Worm (Caenorhabditis elegans): ENCODE data around the gene nhr-121.

Gene nhr-121

ce11 chrIII:2454757-2455306 lies at the start of gene nhr-121:
nhr-121 (minus strand) TSS chrIII:2454807.
- TF ChIP-seq ets-7 (tag; optimal IDR thresholded peaks at IDR 0.05) (no peak), tbx-37 (GFP tag; conservative IDR thresholded peaks at IDR 0.05) (no peak), ceh-36 (tag; optimal IDR thresholded peaks at IDR 0.05) (no peak), tra-4 (tag; optimal IDR thresholded peaks at IDR 0.05) (no peak), hmbx-1 (tag; optimal IDR thresholded peaks at IDR 0.05) (no peak), hmg-4 (GFP tag; optimal IDR thresholded peaks at IDR 0.05) (no peak), aly-1 (tag; optimal IDR thresholded peaks at IDR 0.05) (no peak), sea-1 (GFP tag; conservative IDR thresholded peaks at IDR 0.05) (no peak), hnd-1 (tag; optimal IDR thresholded peaks at IDR 0.05) (no peak), ama-1 (optimal IDR thresholded peaks at IDR 0.05) (no peak), F13C5.2 (tag; optimal IDR thresholded peaks at IDR 0.05) (no peak), flt-1 (GFP tag; IDR thresholded peaks at IDR 0.05) (no peak)

ce11 chrIII:2501377-2502019 lies 46.9 kb upstream of the nhr-121 start:
- peak; percentile 38; the same call in 1 of the 2 replicates for TF ChIP-seq pes-1 (GFP tag; IDR thresholded peaks at IDR 0.05)

ce11 chrIII:2500636-2501035 lies 46.0 kb upstream of the nhr-121 start:
- 0 out of 2 replicates have a peak, but pooled peaks have one; percentile 18 for TF ChIP-seq flt-1 (GFP tag; IDR thresholded peaks at IDR 0.05)

ce11 chrIII:2499275-2499674 lies 44.7 kb upstream of the nhr-121 start:
- TF ChIP-seq pes-1 (GFP tag; IDR thresholded peaks at IDR 0.05) = peak; percentile 89
- TF ChIP-seq sea-1 (GFP tag; conservative IDR thresholded peaks at IDR 0.05) = peak; percentile 75; the same call in 1 of the 2 replicates
- TF ChIP-seq tbx-11 (GFP tag; IDR thresholded peaks at IDR 0.05) = peak; percentile 73; the same call in 1 of the 2 replicates
- TF ChIP-seq scrt-1 (GFP tag; IDR thresholded peaks at IDR 0.05) = peak; percentile 72; the same call in 1 of the 2 replicates
- TF ChIP-seq tbx-37 (GFP tag; conservative IDR thresholded peaks at IDR 0.05) = peak; percentile 99
- peak; percentile 97 for TF ChIP-seq flt-1 (GFP tag; IDR thresholded peaks at IDR 0.05)

ce11 chrIII:2497270-2498201 lies 42.9 kb upstream of the nhr-121 start:
- TF ChIP-seq scrt-1 (GFP tag; IDR thresholded peaks at IDR 0.05) (peak; percentile 76), pes-1 (GFP tag; IDR thresholded peaks at IDR 0.05) (peak; percentile 88), sea-1 (GFP tag; conservative IDR thresholded peaks at IDR 0.05) (peak; percentile 87), tbx-37 (GFP tag; conservative IDR thresholded peaks at IDR 0.05) (peak; percentile 99), tbx-11 (GFP tag; IDR thresholded peaks at IDR 0.05) (peak; percentile 87), flt-1 (GFP tag; IDR thresholded peaks at IDR 0.05) (peak; percentile 92)

ce11 chrIII:2487046-2487760 lies 32.6 kb upstream of the nhr-121 start, which contains the start of gene Y54F10AL.1:
Y54F10AL.1 (plus strand) TSS chrIII:2487710.
- TF ChIP-seq hmbx-1 (tag; optimal IDR thresholded peaks at IDR 0.05) = no peak
- TF ChIP-seq flt-1 (GFP tag; IDR thresholded peaks at IDR 0.05) = no peak
- TF ChIP-seq tbx-11 (GFP tag; IDR thresholded peaks at IDR 0.05) = no peak
- TF ChIP-seq hmg-4 (GFP tag; optimal IDR thresholded peaks at IDR 0.05) = no peak
- TF ChIP-seq hnd-1 (tag; optimal IDR thresholded peaks at IDR 0.05) = no peak
- TF ChIP-seq F13C5.2 (tag; optimal IDR thresholded peaks at IDR 0.05) = no peak
- TF ChIP-seq ceh-36 (tag; optimal IDR thresholded peaks at IDR 0.05) = peak; percentile 33

- no peak for TF ChIP-seq ets-7 (tag; optimal IDR thresholded peaks at IDR 0.05)
- no peak for TF ChIP-seq ceh-36 (tag; optimal IDR thresholded peaks at IDR 0.05)
- TF ChIP-seq ama-1 (optimal IDR thresholded peaks at IDR 0.05) = no peak
- TF ChIP-seq tra-4 (tag; optimal IDR thresholded peaks at IDR 0.05) = no peak
- no peak for TF ChIP-seq F13C5.2 (tag; optimal IDR thresholded peaks at IDR 0.05)
- no peak for TF ChIP-seq aly-1 (tag; optimal IDR thresholded peaks at IDR 0.05)
- no peak for TF ChIP-seq sea-1 (GFP tag; conservative IDR thresholded peaks at IDR 0.05)
- TF ChIP-seq B0310.2 (tag; optimal IDR thresholded peaks at IDR 0.05) = no peak
- TF ChIP-seq flt-1 (GFP tag; IDR thresholded peaks at IDR 0.05) = no peak
- no peak for TF ChIP-seq pes-1 (GFP tag; IDR thresholded peaks at IDR 0.05)
These were observed 28.1 kb upstream of the nhr-121 start for ce11 chrIII:2482754-2483153.

ce11 chrIII:2482171-2482570 lies 27.6 kb upstream of the nhr-121 start:
- TF ChIP-seq tbx-11 (GFP tag; IDR thresholded peaks at IDR 0.05) = no peak
- no peak for TF ChIP-seq F13C5.2 (tag; optimal IDR thresholded peaks at IDR 0.05)
- no peak for TF ChIP-seq aly-1 (tag; optimal IDR thresholded peaks at IDR 0.05)
- no peak for TF ChIP-seq ets-7 (tag; optimal IDR thresholded peaks at IDR 0.05)
- no peak for TF ChIP-seq ama-1 (optimal IDR thresholded peaks at IDR 0.05)
- no peak for TF ChIP-seq scrt-1 (GFP tag; IDR thresholded peaks at IDR 0.05)
- no peak for TF ChIP-seq ceh-13 (GFP tag; optimal IDR thresholded peaks at IDR 0.05)
- no peak for TF ChIP-seq tra-4 (tag; optimal IDR thresholded peaks at IDR 0.05)
- TF ChIP-seq B0310.2 (tag; optimal IDR thresholded peaks at IDR 0.05) = no peak
- TF ChIP-seq hmbx-1 (tag; optimal IDR thresholded peaks at IDR 0.05) = no peak
- TF ChIP-seq hmg-4 (GFP tag; optimal IDR thresholded peaks at IDR 0.05) = no peak
- no peak for TF ChIP-seq sea-1 (GFP tag; conservative IDR thresholded peaks at IDR 0.05)
- no peak for TF ChIP-seq pes-1 (GFP tag; IDR thresholded peaks at IDR 0.05)
